Fruit fly (Drosophila melanogaster): Measurements from ENCODE around the gene MetRS-m.

MetRS-m gene

dm6 chr3R:14283754-14284421, 24.1 kb upstream of the MetRS-m start (continued):
- TF ChIP-seq Dref (GFP tag; IDR thresholded peaks at IDR 0.05) (no peak), ato (GFP tag; IDR thresholded peaks at IDR 0.05; ENCODE audit: partially characterized antibody) (no peak), CG18476 (GFP tag; optimal IDR thresholded peaks at IDR 0.05) (peak; percentile 98), CG32767 (GFP tag; IDR thresholded peaks at IDR 0.05) (no peak), Usf (GFP tag; optimal IDR thresholded peaks at IDR 0.05) (peak; percentile 97), CG11398 (GFP tag; optimal IDR thresholded peaks at IDR 0.05) (peak; percentile 83), CG10979 (tag; optimal IDR thresholded peaks at IDR 0.05) (peak; percentile 98), CG15269 (tag; optimal IDR thresholded peaks at IDR 0.05) (peak; percentile 99), CG8944 (GFP tag; optimal IDR thresholded peaks at IDR 0.05) (peak; percentile 88), CG12155 (GFP tag; optimal IDR thresholded peaks at IDR 0.05) (peak; percentile 97), CG4707 (GFP tag; optimal IDR thresholded peaks at IDR 0.05) (peak; percentile 96), gt (GFP tag; IDR thresholded peaks at IDR 0.05) (no peak), cwo (GFP tag; optimal IDR thresholded peaks at IDR 0.05) (peak; percentile 98), HLH4C (GFP tag; IDR thresholded peaks at IDR 0.05; ENCODE audit: partially characterized antibody) (no peak), CG17568 (GFP tag; optimal IDR thresholded peaks at IDR 0.05) (peak; percentile 98), Doc2 (GFP tag; IDR thresholded peaks at IDR 0.05) (no peak), HmgZ (tag; optimal IDR thresholded peaks at IDR 0.05) (peak; percentile 99), CG33213 (GFP tag; optimal IDR thresholded peaks at IDR 0.05) (peak; percentile 90), CG12219 (GFP tag; optimal IDR thresholded peaks at IDR 0.05) (peak; percentile 98), CG9932 (GFP tag; IDR thresholded peaks at IDR 0.05) (no peak), Tbp (GFP tag; optimal IDR thresholded peaks at IDR 0.05) (no peak), E2f2 (GFP tag; IDR thresholded peaks at IDR 0.05) (no peak), CG31441 (GFP tag; IDR thresholded peaks at IDR 0.05) (no peak), Oli (tag; optimal IDR thresholded peaks at IDR 0.05) (peak; percentile 99), CG15073 (GFP tag; optimal IDR thresholded peaks at IDR 0.05) (peak; percentile 84), dimm (GFP tag; IDR thresholded peaks at IDR 0.05) (no peak), schlank (tag; optimal IDR thresholded peaks at IDR 0.05) (peak; percentile 96), so (GFP tag; IDR thresholded peaks at IDR 0.05) (no peak), CG8290 (GFP tag; optimal IDR thresholded peaks at IDR 0.05) (peak; percentile 95), CG8290 (tag; optimal IDR thresholded peaks at IDR 0.05) (peak; percentile 83 to 98), zen (tag; optimal IDR thresholded peaks at IDR 0.05) (peak; percentile 96), CG30403 (GFP tag; optimal IDR thresholded peaks at IDR 0.05) (peak; percentile 99), CG11696 (GFP tag; IDR thresholded peaks at IDR 0.05) (no peak), CG10565 (GFP tag; optimal IDR thresholded peaks at IDR 0.05) (peak; percentile 90), CG10431 (GFP tag; optimal IDR thresholded peaks at IDR 0.05) (peak; percentile 84), CG11504 (tag; optimal IDR thresholded peaks at IDR 0.05) (peak; percentile 98), z (GFP tag; IDR thresholded peaks at IDR 0.05) (no peak), CG15696 (tag; optimal IDR thresholded peaks at IDR 0.05) (peak; percentile 87), lola (GFP tag; optimal IDR thresholded peaks at IDR 0.05) (peak in 2 of 3 experiments; percentile 48 to 97), CG17912 (GFP tag; optimal IDR thresholded peaks at IDR 0.05) (peak; percentile 93), CG7556 (GFP tag; optimal IDR thresholded peaks at IDR 0.05) (peak; percentile 99), CG31224 (GFP tag; IDR thresholded peaks at IDR 0.05) (no peak), croc (GFP tag; conservative IDR thresholded peaks at IDR 0.05) (peak; percentile 94), p53 (GFP tag; optimal IDR thresholded peaks at IDR 0.05) (peak; percentile 51), Hr78 (GFP tag; optimal IDR thresholded peaks at IDR 0.05) (peak in 1 of 2 experiments; percentile 94), CG7928 (GFP tag; optimal IDR thresholded peaks at IDR 0.05) (peak; percentile 83), NfI (GFP tag; optimal IDR thresholded peaks at IDR 0.05) (peak; percentile 99), oc (tag; optimal IDR thresholded peaks at IDR 0.05) (peak; percentile 99), insv (GFP tag; optimal IDR thresholded peaks at IDR 0.05) (peak in 1 of 2 experiments; percentile 72), Mes4 (GFP tag; optimal IDR thresholded peaks at IDR 0.05) (peak; percentile 85)

Measured in whole organism, embryonic.